Fruit fly (Drosophila melanogaster) whole organism, embryonic: ENCODE measurements around the gene DIP2.

ENCODE experiments used
- Antp ChIP-seq: fragments of 200-800 bp; sonication (Bioruptor generic); optimal IDR thresholded peaks from 3 replicates; lab custom pipeline; 2016; ENCODE audit warnings: missing biosample characterization, missing genetic modification characterization
- Atf-2 ChIP-seq: fragments of 200-800 bp; sonication (Bioruptor generic); optimal IDR thresholded peaks from 2 replicates; lab custom pipeline; 2016; ENCODE audit warnings: missing biosample characterization, missing genetic modification characterization
- BEAF-32 ChIP-seq: fragments of 200-800 bp; sonication (Bioruptor generic); optimal IDR thresholded peaks from 3 replicates; lab custom pipeline; 2017; ENCODE audit warnings: missing biosample characterization, missing genetic modification characterization, mild to moderate bottlenecking, moderate library complexity, missing genetic modification reagents
- Bgb ChIP-seq: fragments of 200-800 bp; sonication (Bioruptor generic); IDR thresholded peaks from 2 replicates; pipeline ENCODE4 v1.3.6; 2022; ENCODE audit warnings: missing biosample characterization, missing genetic modification characterization; ENCODE audit not compliant: partially characterized antibody
- CG1024 ChIP-seq: fragments of 200-800 bp; sonication (Bioruptor generic); IDR thresholded peaks from 2 replicates; pipeline ENCODE4 v1.3.6; 2022; ENCODE audit warnings: missing biosample characterization, missing genetic modification characterization
- CG11504 ChIP-seq: fragments of 200-800 bp; sonication (Bioruptor generic); optimal IDR thresholded peaks from 3 replicates; lab custom pipeline; 2019; ENCODE audit warnings: missing biosample characterization, mild to moderate bottlenecking, missing genetic modification characterization, moderate library complexity
- CG12391 ChIP-seq: fragments of 200-800 bp; sonication (Bioruptor generic); optimal IDR thresholded peaks from 3 replicates; lab custom pipeline; 2018; ENCODE audit warnings: missing biosample characterization, mild to moderate bottlenecking, missing genetic modification characterization, moderate library complexity
- CG13287 ChIP-seq: fragments of 200-800 bp; sonication (Bioruptor generic); IDR thresholded peaks from 2 replicates; pipeline ENCODE4 v1.3.6; 2022; ENCODE audit warnings: missing biosample characterization, missing genetic modification characterization; ENCODE audit not compliant: partially characterized antibody
- CG17568 ChIP-seq: fragments of 200-800 bp; sonication (Bioruptor generic); optimal IDR thresholded peaks from 2 replicates; lab custom pipeline; 2018; ENCODE audit warnings: missing biosample characterization, mild to moderate bottlenecking, missing genetic modification characterization, moderate library complexity
- CG1832 ChIP-seq: fragments of 200-800 bp; sonication (Bioruptor generic); optimal IDR thresholded peaks from 2 replicates; lab custom pipeline; 2017; ENCODE audit warnings: missing biosample characterization, mild to moderate bottlenecking, missing genetic modification characterization, inconsistent platforms
- CG2678 ChIP-seq: fragments of 200-800 bp; sonication (Bioruptor generic); optimal IDR thresholded peaks from 3 replicates; lab custom pipeline; 2019; ENCODE audit warnings: missing biosample characterization, mild to moderate bottlenecking, missing genetic modification characterization, moderate library complexity
- CG3163 ChIP-seq: fragments of 200-800 bp; sonication (Bioruptor generic); optimal IDR thresholded peaks from 3 replicates; lab custom pipeline; 2016; ENCODE audit warnings: missing biosample characterization, missing genetic modification characterization
- CG3281 ChIP-seq: fragments of 200-800 bp; sonication (Bioruptor generic); optimal IDR thresholded peaks from 3 replicates; lab custom pipeline; 2017; ENCODE audit warnings: missing biosample characterization, mild to moderate bottlenecking, missing genetic modification characterization
- CG33557 ChIP-seq: fragments of 200-800 bp; sonication (Bioruptor generic); optimal IDR thresholded peaks from 2 replicates; lab custom pipeline; 2019; ENCODE audit warnings: missing biosample characterization, mild to moderate bottlenecking, missing genetic modification characterization, moderate library complexity
- CG4404 ChIP-seq: fragments of 200-800 bp; sonication (Bioruptor generic); IDR thresholded peaks from 2 replicates; pipeline ENCODE4 v1.3.6; 2022; ENCODE audit warnings: missing biosample characterization, missing genetic modification characterization
- CG4730 ChIP-seq: fragments of 200-800 bp; sonication (Bioruptor generic); IDR thresholded peaks from 2 replicates; pipeline ENCODE4 v1.3.6; 2022; ENCODE audit warnings: missing biosample characterization, missing genetic modification characterization
- CG7271 ChIP-seq: fragments of 200-800 bp; sonication (Bioruptor generic); optimal IDR thresholded peaks from 2 replicates; lab custom pipeline; 2018; ENCODE audit warnings: missing biosample characterization, mild to moderate bottlenecking, missing genetic modification characterization, moderate library complexity
- CG7372 ChIP-seq: fragments of 200-800 bp; sonication (Bioruptor generic); IDR thresholded peaks from 2 replicates; pipeline ENCODE4 v1.3.6; 2022; ENCODE audit warnings: missing biosample characterization, missing genetic modification characterization
- CG9215 ChIP-seq: fragments of 200-800 bp; sonication (Bioruptor generic); IDR thresholded peaks from 2 replicates; pipeline ENCODE4 v1.3.6; 2022; ENCODE audit warnings: missing biosample characterization, missing genetic modification characterization
- CG9932 ChIP-seq: fragments of 200-800 bp; sonication (Bioruptor generic); IDR thresholded peaks from 2 replicates; pipeline ENCODE4 v1.3.6; 2022; ENCODE audit warnings: missing biosample characterization, missing genetic modification characterization
- CoRest ChIP-seq: fragments of 200-800 bp; sonication (Bioruptor generic); optimal IDR thresholded peaks from 3 replicates; lab custom pipeline; 2018; ENCODE audit warnings: missing biosample characterization, mild to moderate bottlenecking, missing genetic modification characterization, moderate library complexity
- D19A ChIP-seq: fragments of 200-800 bp; optimal IDR thresholded peaks from 3 replicates; lab custom pipeline; 2019; ENCODE audit warnings: missing biosample characterization, mild to moderate bottlenecking, missing genetic modification characterization, moderate library complexity
- Dip2 ChIP-seq: fragments of 200-800 bp; sonication (Bioruptor generic); IDR thresholded peaks from 2 replicates; pipeline ENCODE4 v1.3.6; 2022; ENCODE audit warnings: missing biosample characterization, missing genetic modification characterization
- Dp ChIP-seq: fragments of 200-800 bp; sonication (Bioruptor generic); optimal IDR thresholded peaks from 2 replicates; lab custom pipeline; 2018; ENCODE audit warnings: missing biosample characterization, mild to moderate bottlenecking, missing genetic modification characterization, moderate library complexity
- Jarid2 ChIP-seq: fragments of 200-800 bp; sonication (Bioruptor generic); optimal IDR thresholded peaks from 3 replicates; lab custom pipeline; 2017; ENCODE audit warnings: mild to moderate bottlenecking, missing biosample characterization, missing genetic modification reagents, missing genetic modification characterization
- Mad ChIP-seq: fragments of 200-800 bp; sonication (Bioruptor generic); optimal IDR thresholded peaks from 2 replicates; lab custom pipeline; 2016; ENCODE audit warnings: missing biosample characterization, missing genetic modification characterization
- Max ChIP-seq: fragments of 200-800 bp; sonication (Bioruptor generic); optimal IDR thresholded peaks from 2 replicates; lab custom pipeline; 2016; ENCODE audit warnings: missing biosample characterization, mild to moderate bottlenecking, missing genetic modification characterization
- Mrtf ChIP-seq: fragments of 200-800 bp; sonication (Bioruptor generic); IDR thresholded peaks from 3 replicates; pipeline ENCODE4 v1.3.6; 2022; ENCODE audit warnings: missing biosample characterization, missing genetic modification characterization
- Opbp ChIP-seq: fragments of 200-800 bp; sonication (Bioruptor generic); IDR thresholded peaks from 3 replicates; pipeline ENCODE4 v1.3.6; 2022; ENCODE audit warnings: missing biosample characterization, missing genetic modification characterization; ENCODE audit not compliant: partially characterized antibody
- Ptx1 ChIP-seq: fragments of 200-800 bp; sonication (Bioruptor generic); IDR thresholded peaks from 2 replicates; pipeline ENCODE4 v1.3.6; 2022; ENCODE audit warnings: missing biosample characterization, missing genetic modification characterization
- Scr ChIP-seq: fragments of 200-800 bp; sonication (Bioruptor generic); IDR thresholded peaks from 2 replicates; pipeline ENCODE4 v1.3.6; 2022; ENCODE audit warnings: missing biosample characterization, missing genetic modification characterization; ENCODE audit not compliant: partially characterized antibody
- Ssrp ChIP-seq: fragments of 200-800 bp; sonication (Bioruptor generic); optimal IDR thresholded peaks from 2 replicates; lab custom pipeline; 2018; ENCODE audit warnings: missing biosample characterization, mild to moderate bottlenecking, missing genetic modification characterization, moderate library complexity
- bcd ChIP-seq: fragments of 200-800 bp; sonication (Bioruptor generic); optimal IDR thresholded peaks from 2 replicates; lab custom pipeline; 2017; ENCODE audit warnings: missing biosample characterization, mild to moderate bottlenecking, missing genetic modification characterization
- ci ChIP-seq: fragments of 200-800 bp; sonication (Bioruptor generic); IDR thresholded peaks from 3 replicates; pipeline ENCODE4 v1.3.6; 2022; ENCODE audit warnings: missing biosample characterization, missing genetic modification characterization
- dimm ChIP-seq: fragments of 200-800 bp; sonication (Bioruptor generic); IDR thresholded peaks from 2 replicates; pipeline ENCODE4 v1.3.6; 2022; ENCODE audit warnings: missing biosample characterization, missing genetic modification characterization
- dmrt11E ChIP-seq: fragments of 200-800 bp; sonication (Bioruptor generic); optimal IDR thresholded peaks from 3 replicates; lab custom pipeline; 2018; ENCODE audit warnings: missing biosample characterization, mild to moderate bottlenecking, missing genetic modification characterization, moderate library complexity
- fd3F ChIP-seq: fragments of 200-800 bp; sonication (Bioruptor generic); optimal IDR thresholded peaks from 2 replicates; lab custom pipeline; 2018; ENCODE audit warnings: missing biosample characterization, mild to moderate bottlenecking, missing genetic modification characterization, moderate library complexity
- fd96Cb ChIP-seq: fragments of 200-800 bp; sonication (Bioruptor generic); optimal IDR thresholded peaks from 2 replicates; lab custom pipeline; 2018; ENCODE audit warnings: missing biosample characterization, mild to moderate bottlenecking, missing genetic modification characterization, moderate library complexity
- insv ChIP-seq, 2 experiments: fragments of 200-800 bp; sonication (Bioruptor generic); optimal IDR thresholded peaks; 3 replicates each; lab custom pipeline; 2016 to 2018; ENCODE audit warnings: missing biosample characterization in 2 of 2, missing genetic modification characterization in 2 of 2
- inv ChIP-seq: fragments of 200-800 bp; sonication (Bioruptor generic); IDR thresholded peaks from 2 replicates; pipeline ENCODE4 v1.3.6; 2022; ENCODE audit warnings: missing biosample characterization, missing genetic modification characterization; ENCODE audit not compliant: partially characterized antibody
- lilli ChIP-seq: fragments of 200-800 bp; sonication (Bioruptor generic); optimal IDR thresholded peaks from 3 replicates; lab custom pipeline; 2016; ENCODE audit warnings: missing biosample characterization, missing genetic modification characterization
- lmd ChIP-seq: fragments of 200-800 bp; sonication (Bioruptor generic); IDR thresholded peaks from 2 replicates; pipeline ENCODE4 v1.3.6; 2022; ENCODE audit warnings: missing biosample characterization, missing genetic modification characterization
- pros ChIP-seq: fragments of 200-800 bp; sonication (Bioruptor generic); optimal IDR thresholded peaks from 3 replicates; lab custom pipeline; 2019; ENCODE audit warnings: missing biosample characterization, mild to moderate bottlenecking, missing genetic modification characterization, moderate library complexity
- psq ChIP-seq: fragments of 200-800 bp; sonication (Bioruptor generic); optimal IDR thresholded peaks from 2 replicates; lab custom pipeline; 2017; ENCODE audit warnings: missing biosample characterization, missing genetic modification characterization
- pzg ChIP-seq: fragments of 200-800 bp; sonication (Bioruptor generic); optimal IDR thresholded peaks from 3 replicates; lab custom pipeline; 2018; ENCODE audit warnings: missing biosample characterization, mild to moderate bottlenecking, missing genetic modification characterization, moderate library complexity
- tgo ChIP-seq: fragments of 200-800 bp; sonication (Bioruptor generic); IDR thresholded peaks from 3 replicates; pipeline ENCODE4 v1.3.6; 2022; ENCODE audit warnings: missing biosample characterization, missing genetic modification characterization
- yki ChIP-seq: fragments of >200 bp; optimal IDR thresholded peaks from 3 replicates; lab custom pipeline; 2018
- zfh1 ChIP-seq: fragments of 200-800 bp; sonication (Bioruptor generic); IDR thresholded peaks from 3 replicates; pipeline ENCODE4 v1.3.6; 2022; ENCODE audit warnings: missing biosample characterization, missing genetic modification characterization

The DIP2 gene

dm6 chr3L:264378-265151 is 6.8 kb upstream of the DIP2 start, which contains the start of the genes Tudor-SN and mRpL17 (continued):
- TF ChIP-seq Antp (GFP tag; lab: Kevin White, UChicago) (no peak), yki (no peak), Opbp (GFP tag; lab: Robert Waterston, UW) (peak; percentile 98), D19A (tag; lab: Kevin White, UChicago) (peak; percentile 38), BEAF-32 (GFP tag; lab: Kevin White, UChicago) (peak; percentile 97), fd3F (GFP tag; lab: Kevin White, UChicago) (no peak), CG4404 (GFP tag; lab: Robert Waterston, UW) (peak; percentile 14; the same call in 1 of the 2 replicates), CG17568 (no peak), lmd (GFP tag; lab: Robert Waterston, UW) (no peak; the same call in 1 of the 2 replicates), psq (GFP tag; lab: Kevin White, UChicago) (peak; percentile 2), CoRest (peak; percentile 60), Dip2 (no peak), CG13287 (GFP tag; lab: Robert Waterston, UW) (peak; percentile 94), lilli (peak; percentile 42), dmrt11E (tag; lab: Kevin White, UChicago) (peak; percentile 36), Max (GFP tag; lab: Kevin White, UChicago) (peak; percentile 52), Mrtf (GFP tag; lab: Robert Waterston, UW) (no peak), CG33557 (peak; percentile 43), CG2678 (tag; lab: Kevin White, UChicago) (peak; percentile 47), ci (0 out of 3 replicates have a peak, but pooled peaks have one; percentile 5), dimm (no peak), Ptx1 (GFP tag; lab: Robert Waterston, UW) (peak; percentile 29; the same call in 1 of the 2 replicates), pzg (GFP tag; lab: Kevin White, UChicago) (peak; percentile 49), Jarid2 (GFP tag; lab: Kevin White, UChicago) (no peak), bcd (peak; percentile 30), Dp (GFP tag; lab: Kevin White, UChicago) (peak; percentile 53), Ssrp (tag; lab: Kevin White, UChicago) (peak; percentile 8), CG1024 (GFP tag; lab: Robert Waterston, UW) (no peak), insv (GFP tag; optimal IDR thresholded peaks at IDR 0.05; lab: Kevin White, UChicago) (no peak), pros (GFP tag; lab: Kevin White, UChicago) (no peak), CG1832 (GFP tag; lab: Kevin White, UChicago) (no peak), tgo (GFP tag; lab: Robert Waterston, UW) (peak; percentile 21; the same call in 1 of the 3 replicates), CG3281 (GFP tag; lab: Kevin White, UChicago) (peak; percentile 31), CG4730 (GFP tag; lab: Robert Waterston, UW) (no peak), CG7271 (tag; lab: Kevin White, UChicago) (no peak), Atf-2 (GFP tag; lab: Kevin White, UChicago) (no peak), CG11504 (tag; lab: Kevin White, UChicago) (peak; percentile 64), Scr (GFP tag; lab: Robert Waterston, UW) (peak; percentile 97), CG3163 (no peak), inv (peak; percentile 98), CG7372 (no peak), CG9932 (GFP tag; lab: Robert Waterston, UW) (peak; percentile 85), CG12391 (peak; percentile 79), zfh1 (no peak), fd96Cb (tag; lab: Kevin White, UChicago) (peak; percentile 13), CG9215 (GFP tag; lab: Robert Waterston, UW) (peak; percentile 32; the same call in 1 of the 2 replicates), Mad (GFP tag; lab: Kevin White, UChicago) (no peak), Bgb (GFP tag; lab: Robert Waterston, UW) (peak; percentile 98)
